Worm (Caenorhabditis elegans) whole organism, L2 larva: Measurements from ENCODE around the gene Y73F8A.13.

Experiments
- R02D3.7 ChIP-seq: fragments of 150-350 bp; optimal IDR thresholded peaks from 2 replicates; lab custom pipeline; 2014; ENCODE audit warnings: missing biosample characterization, missing genetic modification characterization
- ZK546.5 ChIP-seq: sonication (generic microtip); optimal IDR thresholded peaks from 2 replicates; lab custom pipeline; 2017; ENCODE audit warnings: missing biosample characterization, missing genetic modification characterization
- ceh-16 ChIP-seq: fragments of 150-350 bp; optimal IDR thresholded peaks from 2 replicates; lab custom pipeline; 2014; ENCODE audit warnings: missing biosample characterization, missing genetic modification characterization
- dmd-4 ChIP-seq: sonication (generic microtip); optimal IDR thresholded peaks from 2 replicates; lab custom pipeline; 2017; ENCODE audit warnings: missing biosample characterization, missing genetic modification characterization
- fos-1 ChIP-seq: fragments of 150-350 bp; optimal IDR thresholded peaks from 2 replicates; lab custom pipeline; 2014; ENCODE audit warnings: missing biosample characterization, missing genetic modification characterization
- nhr-11 ChIP-seq: fragments of 150-350 bp; optimal IDR thresholded peaks from 2 replicates; lab custom pipeline; 2014; ENCODE audit warnings: missing biosample characterization, missing genetic modification characterization
- nhr-23 ChIP-seq: fragments of 150-350 bp; optimal IDR thresholded peaks from 2 replicates; lab custom pipeline; 2014; ENCODE audit warnings: missing biosample characterization, missing genetic modification reagents, missing genetic modification characterization
- peb-1 ChIP-seq: fragments of 150-350 bp; optimal IDR thresholded peaks from 2 replicates; lab custom pipeline; 2014; ENCODE audit warnings: missing biosample characterization, missing genetic modification characterization

DNA sequence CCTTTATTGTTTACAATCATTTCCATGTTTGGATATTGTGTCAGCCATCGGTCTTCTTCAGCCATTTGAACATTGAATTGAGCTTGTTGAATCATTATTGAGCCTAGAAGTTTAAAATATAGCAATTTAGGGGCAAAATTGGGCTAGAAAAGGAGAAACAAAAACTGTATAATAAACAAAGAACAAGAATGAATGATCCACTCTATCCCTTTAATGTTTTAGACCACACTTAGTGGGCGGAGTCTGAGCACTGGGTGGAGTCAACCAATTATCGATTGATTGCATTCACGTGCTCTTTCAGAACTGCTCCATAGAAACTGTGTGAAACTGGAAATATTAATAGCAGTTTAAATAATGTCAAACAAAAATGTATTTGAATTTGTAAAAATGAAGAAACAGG is 16.0 kb downstream of the Y73F8A.13 start, which contains the start of gene tbx-40:
- TF ChIP-seq nhr-11 (tag; lab: Kevin White, UChicago) = no peak
- TF ChIP-seq peb-1 (tag; lab: Kevin White, UChicago) = no peak
- no peak for TF ChIP-seq fos-1 (tag; lab: Kevin White, UChicago)
- TF ChIP-seq nhr-23 (tag; lab: Kevin White, UChicago) = no peak
- no peak for TF ChIP-seq dmd-4 (tag; lab: Kevin White, UChicago)
- TF ChIP-seq ZK546.5 (tag; lab: Kevin White, UChicago) = no peak
- no peak for TF ChIP-seq ceh-16 (tag; lab: Kevin White, UChicago)
- no peak for TF ChIP-seq R02D3.7 (tag; lab: Kevin White, UChicago)
